Fruit fly (Drosophila melanogaster) whole organism, larva: ENCODE results near the gene flfl.

ENCODE experiments used
- noc ChIP-seq: fragments of 200-800 bp; sonication (Bioruptor generic); optimal IDR thresholded peaks from 3 replicates; lab custom pipeline; 2019; ENCODE audit warnings: missing biosample characterization, mild to moderate bottlenecking, missing genetic modification characterization, moderate library complexity

The flfl gene

dm6 chr3R:13713541-13713940 is 29.8 kb downstream of the flfl start:
- TF ChIP-seq noc (tag; lab: Kevin White, UChicago) = peak; percentile 23

dm6 chr3R:13713984-13714532 is 30.3 kb downstream of the flfl start:
- no peak for TF ChIP-seq noc (tag; lab: Kevin White, UChicago)

dm6 chr3R:13715012-13715673 is 31.4 kb downstream of the flfl start, which contains the start of gene kmr:
TSS of gene kmr (plus strand) at chr3R:13715207.
- TF ChIP-seq noc (tag; lab: Kevin White, UChicago) = peak; percentile 29

dm6 chr3R:13715674-13716454 is 32.1 kb downstream of the flfl start:
- TF ChIP-seq noc (tag; lab: Kevin White, UChicago) = no peak

- no peak for TF ChIP-seq noc (tag; lab: Kevin White, UChicago)
Measured at dm6 chr3R:13716827-13717226, 33.1 kb downstream of the flfl start.

dm6 chr3R:13718076-13718475 is 34.4 kb downstream of the flfl start, which contains the start of gene Ubc87F:
TSS of gene Ubc87F (minus strand) at chr3R:13718176.
- TF ChIP-seq noc (tag; lab: Kevin White, UChicago) = no peak

- no peak for TF ChIP-seq noc (tag; lab: Kevin White, UChicago)
Measured at dm6 chr3R:13719053-13719452, 35.3 kb downstream of the flfl start.

- no peak for TF ChIP-seq noc (tag; lab: Kevin White, UChicago)
Measured at dm6 chr3R:13720798-13721197, 37.1 kb downstream of the flfl start.

dm6 chr3R:13721998-13722397 is 38.3 kb downstream of the flfl start:
- no peak for TF ChIP-seq noc (tag; lab: Kevin White, UChicago)

- TF ChIP-seq noc (tag; lab: Kevin White, UChicago) = no peak
Measured at dm6 chr3R:13722451-13722850, 38.7 kb downstream of the flfl start.

- TF ChIP-seq noc (tag; lab: Kevin White, UChicago) = no peak
Measured at dm6 chr3R:13724029-13724638, 40.4 kb downstream of the flfl start.

- TF ChIP-seq noc (tag; lab: Kevin White, UChicago) = no peak
Measured at dm6 chr3R:13726795-13727194, 43.1 kb downstream of the flfl start.

dm6 chr3R:13728897-13729296 is 45.2 kb downstream of the flfl start:
- TF ChIP-seq noc (tag; lab: Kevin White, UChicago) = no peak

- TF ChIP-seq noc (tag; lab: Kevin White, UChicago) = no peak
Measured at dm6 chr3R:13730005-13730404, 46.3 kb downstream of the flfl start.

dm6 chr3R:13735304-13735898 is 51.7 kb downstream of the flfl start:
- no peak for TF ChIP-seq noc (tag; lab: Kevin White, UChicago)
